Worm (Caenorhabditis elegans) whole organism, L4 larva: ENCODE measurements around the gene F46G10.1.
A peak's percentile ranks its signal among the peaks of the same experiment; 100 is the strongest.

ENCODE experiments used
- F44E2.7 ChIP-seq: fragments of 200-800 bp; sonication (Bioruptor generic); IDR thresholded peaks from 2 replicates; pipeline ENCODE4 v2.1.2; 2022; ENCODE audit warnings: missing genetic modification characterization, missing compliant biosample characterization
- T20F7.1 ChIP-seq: fragments of 200-800 bp; sonication (Bioruptor generic); optimal IDR thresholded peaks from 2 replicates; lab custom pipeline; 2018; ENCODE audit warnings: mild to moderate bottlenecking, missing genetic modification characterization, missing compliant biosample characterization
- T26A8.4 ChIP-seq: fragments of 200-800 bp; sonication (Bioruptor generic); IDR thresholded peaks from 2 replicates; pipeline ENCODE4 v1.3.6; 2022; ENCODE audit warnings: missing genetic modification characterization, missing compliant biosample characterization
- Y5F2A.4 ChIP-seq: fragments of 200-800 bp; sonication (Bioruptor generic); optimal IDR thresholded peaks from 2 replicates; lab custom pipeline; 2018; ENCODE audit warnings: mild to moderate bottlenecking, missing genetic modification characterization, missing compliant biosample characterization
- aha-1 ChIP-seq: fragments of 150-350 bp; peaks from one replicate; lab custom pipeline; 2014; ENCODE audit warnings: missing biosample characterization, missing genetic modification characterization
- ama-1 ChIP-seq: fragments of 150-350 bp; optimal IDR thresholded peaks from 2 replicates; lab custom pipeline; 2014; ENCODE audit warnings: inconsistent platforms, mixed read lengths
- ceh-20 ChIP-seq: fragments of 200-800 bp; sonication (Bioruptor generic); IDR thresholded peaks from 2 replicates; pipeline ENCODE4 v1.3.6; 2022; ENCODE audit warnings: missing genetic modification reagents, missing genetic modification characterization, missing compliant biosample characterization
- ctbp-1 ChIP-seq: fragments of 200-800 bp; sonication (Bioruptor generic); IDR thresholded peaks from 2 replicates; pipeline ENCODE4 v1.3.6; 2022; ENCODE audit warnings: missing genetic modification reagents, missing genetic modification characterization, missing compliant biosample characterization
- daf-16 ChIP-seq, 3 experiments: sonication (generic microtip); optimal IDR thresholded peaks; 2 replicates each; lab custom pipeline; 2016 to 2017; ENCODE audit warnings: missing genetic modification characterization in 3 of 3, missing genetic modification reagents in 3 of 3, mild to moderate bottlenecking in 2 of 3, missing compliant biosample characterization in 2 of 3, missing biosample characterization in 1 of 3, moderate library complexity in 1 of 3
- dmd-6 ChIP-seq: fragments of 200-800 bp; sonication (Bioruptor generic); IDR thresholded peaks from 2 replicates; pipeline ENCODE4 v1.3.6; 2022; ENCODE audit warnings: missing genetic modification reagents, missing genetic modification characterization, missing compliant biosample characterization
- dpl-1 ChIP-seq: fragments of 150-350 bp; optimal IDR thresholded peaks from 2 replicates; lab custom pipeline; 2014; ENCODE audit warnings: missing biosample characterization, missing genetic modification reagents, missing genetic modification characterization
- dve-1 ChIP-seq: sonication (generic microtip); optimal IDR thresholded peaks from 2 replicates; lab custom pipeline; 2017; ENCODE audit warnings: antibody characterized with exemption, mild to moderate bottlenecking, missing genetic modification characterization, missing compliant biosample characterization; ENCODE audit not compliant: insufficient read depth
- gei-8 ChIP-seq: fragments of 200-800 bp; sonication (Bioruptor generic); optimal IDR thresholded peaks from 2 replicates; lab custom pipeline; 2018; ENCODE audit warnings: mild to moderate bottlenecking, missing genetic modification characterization, missing compliant biosample characterization
- hif-1 ChIP-seq, 2 experiments: sonication (generic microtip); optimal IDR thresholded peaks; 2 replicates each; lab custom pipeline; 2016 to 2017; ENCODE audit warnings: missing compliant biosample characterization in 2 of 2, missing genetic modification characterization in 2 of 2, missing genetic modification reagents in 2 of 2, missing genotype in 2 of 2, mild to moderate bottlenecking in 1 of 2
- hlh-11 ChIP-seq: fragments of 200-800 bp; sonication (Bioruptor generic); optimal IDR thresholded peaks from 2 replicates; lab custom pipeline; 2018; ENCODE audit warnings: mild to moderate bottlenecking, missing genetic modification characterization, missing compliant biosample characterization
- hlh-30 ChIP-seq: sonication (generic microtip); optimal IDR thresholded peaks from 2 replicates; lab custom pipeline; 2017; ENCODE audit warnings: antibody characterized with exemption, mild to moderate bottlenecking, missing genetic modification characterization, missing compliant biosample characterization; ENCODE audit not compliant: insufficient read depth
- hmg-1.1 ChIP-seq: fragments of 200-800 bp; sonication (Bioruptor generic); IDR thresholded peaks from 2 replicates; pipeline ENCODE4 v1.3.6; 2022; ENCODE audit warnings: missing genetic modification reagents, missing genetic modification characterization, missing compliant biosample characterization
- lim-7 ChIP-seq: fragments of 200-800 bp; sonication (Bioruptor generic); IDR thresholded peaks from 2 replicates; pipeline ENCODE4 v1.3.6; 2022; ENCODE audit warnings: missing genetic modification characterization, missing compliant biosample characterization
- lin-1 ChIP-seq: fragments of 200-800 bp; sonication (Bioruptor generic); IDR thresholded peaks from 2 replicates; pipeline ENCODE4 v1.3.6; 2022; ENCODE audit warnings: missing genetic modification reagents, missing genetic modification characterization, missing compliant biosample characterization
- lsy-2 ChIP-seq, 2 experiments: fragments of 150-350 bp in 1 of 2; sonication (generic microtip) in 1 of 2; optimal IDR thresholded peaks; 2 replicates each; lab custom pipeline; 2014 to 2017; ENCODE audit warnings: missing biosample characterization in 2 of 2, missing genetic modification characterization in 2 of 2
- mdl-1 ChIP-seq, 2 experiments: fragments of 150-350 bp in 1 of 2; sonication (generic microtip) in 1 of 2; optimal IDR thresholded peaks; 2 replicates each; lab custom pipeline; 2014 to 2017; ENCODE audit warnings: missing biosample characterization in 2 of 2, missing genetic modification characterization in 2 of 2
- mdt-29 ChIP-seq: fragments of 200-800 bp; sonication (Bioruptor generic); IDR thresholded peaks from 2 replicates; pipeline ENCODE4 v1.3.6; 2022; ENCODE audit warnings: missing genetic modification reagents, missing genetic modification characterization, missing compliant biosample characterization
- mep-1 ChIP-seq: fragments of 150-350 bp; sonication (generic microtip); optimal IDR thresholded peaks from 3 replicates; lab custom pipeline; 2014; ENCODE audit warnings: missing biosample characterization, missing genetic modification characterization
- mes-2 ChIP-seq: sonication (generic microtip); optimal IDR thresholded peaks from 2 replicates; lab custom pipeline; 2016; ENCODE audit warnings: missing genotype, mild to moderate bottlenecking, missing genetic modification characterization, missing compliant biosample characterization; ENCODE audit not compliant: poor library complexity, severe bottlenecking
- mxl-2 ChIP-seq: fragments of 200-800 bp; sonication (Bioruptor generic); conservative IDR thresholded peaks from 2 replicates; pipeline ENCODE4 v1.3.6; 2022; ENCODE audit warnings: missing genetic modification reagents, missing genetic modification characterization, missing compliant biosample characterization
- mxl-3 ChIP-seq: fragments of 200-800 bp; sonication (Bioruptor generic); optimal IDR thresholded peaks from 2 replicates; lab custom pipeline; 2018; ENCODE audit warnings: mild to moderate bottlenecking, missing genetic modification characterization, missing compliant biosample characterization
- nhr-10 ChIP-seq: fragments of 150-350 bp; optimal IDR thresholded peaks from 2 replicates; lab custom pipeline; 2014; ENCODE audit warnings: missing biosample characterization, missing genetic modification characterization
- nhr-11 ChIP-seq: fragments of 150-350 bp; optimal IDR thresholded peaks from 2 replicates; lab custom pipeline; 2014; ENCODE audit warnings: missing biosample characterization, missing genetic modification characterization
- nhr-25 ChIP-seq: sonication (generic microtip); optimal IDR thresholded peaks from 2 replicates; lab custom pipeline; 2017; ENCODE audit warnings: missing genetic modification characterization, mild to moderate bottlenecking, missing compliant biosample characterization, antibody characterized with exemption, moderate library complexity, borderline replicate concordance; ENCODE audit not compliant: insufficient read depth
- nhr-28 ChIP-seq: fragments of 150-350 bp; optimal IDR thresholded peaks from 2 replicates; lab custom pipeline; 2014; ENCODE audit warnings: missing biosample characterization, missing genetic modification characterization
- nhr-41 ChIP-seq: fragments of 200-800 bp; sonication (Bioruptor generic); IDR thresholded peaks from 2 replicates; pipeline ENCODE4 v1.3.6; 2022; ENCODE audit warnings: missing genetic modification reagents, missing genetic modification characterization, missing compliant biosample characterization
- nhr-48 ChIP-seq: sonication (generic microtip); optimal IDR thresholded peaks from 2 replicates; lab custom pipeline; 2016; ENCODE audit warnings: mild to moderate bottlenecking, missing genetic modification characterization, missing compliant biosample characterization
- nhr-6 ChIP-seq: fragments of 150-350 bp; optimal IDR thresholded peaks from 2 replicates; lab custom pipeline; 2014; ENCODE audit warnings: missing biosample characterization, missing genetic modification characterization
- nhr-76 ChIP-seq: fragments of 150-350 bp; optimal IDR thresholded peaks from 2 replicates; lab custom pipeline; 2014; ENCODE audit warnings: missing biosample characterization, missing genetic modification characterization
- nhr-77 ChIP-seq: fragments of 150-350 bp; optimal IDR thresholded peaks from 2 replicates; lab custom pipeline; 2014; ENCODE audit warnings: missing biosample characterization, missing genetic modification characterization
- sdz-12 ChIP-seq: fragments of 200-800 bp; sonication (Bioruptor generic); optimal IDR thresholded peaks from 2 replicates; lab custom pipeline; 2018; ENCODE audit warnings: mild to moderate bottlenecking, missing genetic modification characterization, missing compliant biosample characterization
- snpc-4 ChIP-seq: fragments of 150-350 bp; optimal IDR thresholded peaks from 2 replicates; lab custom pipeline; 2014; ENCODE audit warnings: missing biosample characterization, missing genetic modification characterization
- tra-1 ChIP-seq: fragments of 200-800 bp; sonication (Bioruptor generic); IDR thresholded peaks from 2 replicates; pipeline ENCODE4 v1.3.6; 2022; ENCODE audit warnings: missing genetic modification reagents, missing genetic modification characterization, missing compliant biosample characterization
- unc-39 ChIP-seq: sonication (generic microtip); optimal IDR thresholded peaks from 2 replicates; lab custom pipeline; 2017; ENCODE audit warnings: missing biosample characterization, missing genetic modification characterization
- unc-62 ChIP-seq, 3 experiments: fragments of 150-350 bp in 1 of 3; sonication (generic microtip); optimal IDR thresholded peaks in 2 of 3; peaks in 1 of 3; 1 replicate in 1 of 3; 2 replicates in 2 of 3; lab custom pipeline; 2014 to 2017; ENCODE audit warnings: missing biosample characterization in 3 of 3, missing genetic modification characterization in 3 of 3, missing genetic modification reagents in 3 of 3, missing genotype in 1 of 3
- zfp-3 ChIP-seq: fragments of 200-800 bp; sonication (Bioruptor generic); conservative IDR thresholded peaks from 2 replicates; pipeline ENCODE4 v1.3.6; 2022; ENCODE audit warnings: missing genetic modification reagents, missing genetic modification characterization, missing compliant biosample characterization
- zip-11 ChIP-seq: fragments of 200-800 bp; sonication (Bioruptor generic); IDR thresholded peaks from 2 replicates; pipeline ENCODE4 v1.3.6; 2022; ENCODE audit warnings: missing genetic modification characterization, missing compliant biosample characterization
- ztf-7 ChIP-seq: fragments of 150-350 bp; optimal IDR thresholded peaks from 2 replicates; lab custom pipeline; 2014; ENCODE audit warnings: missing biosample characterization, missing genetic modification characterization

Gene F46G10.1

ce11 chrX:13356469-13356868, 44.9 kb upstream of the F46G10.1 start (continued):
- peak; percentile 88 for TF ChIP-seq tra-1 (GFP tag; lab: Robert Waterston, UW)
- TF ChIP-seq hlh-30 (tag; lab: Kevin White, UChicago): peak; percentile 84
- peak; percentile 77; the same call in 1 of the 2 replicates for TF ChIP-seq mxl-2 (GFP tag; lab: Robert Waterston, UW)
- 0 out of 2 replicates have a peak, but pooled peaks have one; percentile 60 for TF ChIP-seq mdt-29 (GFP tag; lab: Robert Waterston, UW)
- peak; percentile 14 for TF ChIP-seq nhr-6
- TF ChIP-seq ceh-20: peak; percentile 76
- peak; percentile 90 for TF ChIP-seq lin-1 (GFP tag; lab: Robert Waterston, UW)
- TF ChIP-seq zfp-3: 0 out of 2 replicates have a peak, but pooled peaks have one; percentile 32
- TF ChIP-seq aha-1 (tag; lab: Kevin White, UChicago): peak; percentile 100
- TF ChIP-seq mdl-1 (tag; optimal IDR thresholded peaks at IDR 0.05; lab: Kevin White, UChicago): peak; percentile 89 to 92
- TF ChIP-seq Y5F2A.4 (GFP tag; lab: Kevin White, UChicago): no peak
- TF ChIP-seq daf-16 (GFP tag; optimal IDR thresholded peaks at IDR 0.05; lab: Kevin White, UChicago): no peak
- peak; percentile 35 for TF ChIP-seq daf-16 (tag; optimal IDR thresholded peaks at IDR 0.05; lab: Kevin White, UChicago)
- TF ChIP-seq nhr-25 (tag; lab: Kevin White, UChicago): peak; percentile 83
- TF ChIP-seq T20F7.1 (GFP tag; lab: Kevin White, UChicago): no peak
- TF ChIP-seq nhr-41 (GFP tag; lab: Robert Waterston, UW): no peak
- TF ChIP-seq dmd-6 (GFP tag; lab: Robert Waterston, UW): peak; percentile 98
- no peak for TF ChIP-seq sdz-12 (GFP tag; lab: Kevin White, UChicago)
- TF ChIP-seq nhr-48: peak; percentile 98
- TF ChIP-seq T26A8.4 (GFP tag; lab: Robert Waterston, UW): 0 out of 2 replicates have a peak, but pooled peaks have one; percentile 40
- TF ChIP-seq nhr-11 (tag; lab: Kevin White, UChicago): peak; percentile 70
- no peak for TF ChIP-seq unc-39 (tag; lab: Kevin White, UChicago)
- 0 out of 2 replicates have a peak, but pooled peaks have one; percentile 41 for TF ChIP-seq hmg-1.1 (GFP tag; lab: Robert Waterston, UW)
- TF ChIP-seq hlh-11: peak; percentile 94
- no peak for TF ChIP-seq dpl-1 (GFP tag; lab: Kevin White, UChicago)
- TF ChIP-seq hif-1 (tag; optimal IDR thresholded peaks at IDR 0.05; lab: Kevin White, UChicago): peak in 1 of 2 experiments; percentile 82
- TF ChIP-seq, all 104 proteins: peak for 32

DNA sequence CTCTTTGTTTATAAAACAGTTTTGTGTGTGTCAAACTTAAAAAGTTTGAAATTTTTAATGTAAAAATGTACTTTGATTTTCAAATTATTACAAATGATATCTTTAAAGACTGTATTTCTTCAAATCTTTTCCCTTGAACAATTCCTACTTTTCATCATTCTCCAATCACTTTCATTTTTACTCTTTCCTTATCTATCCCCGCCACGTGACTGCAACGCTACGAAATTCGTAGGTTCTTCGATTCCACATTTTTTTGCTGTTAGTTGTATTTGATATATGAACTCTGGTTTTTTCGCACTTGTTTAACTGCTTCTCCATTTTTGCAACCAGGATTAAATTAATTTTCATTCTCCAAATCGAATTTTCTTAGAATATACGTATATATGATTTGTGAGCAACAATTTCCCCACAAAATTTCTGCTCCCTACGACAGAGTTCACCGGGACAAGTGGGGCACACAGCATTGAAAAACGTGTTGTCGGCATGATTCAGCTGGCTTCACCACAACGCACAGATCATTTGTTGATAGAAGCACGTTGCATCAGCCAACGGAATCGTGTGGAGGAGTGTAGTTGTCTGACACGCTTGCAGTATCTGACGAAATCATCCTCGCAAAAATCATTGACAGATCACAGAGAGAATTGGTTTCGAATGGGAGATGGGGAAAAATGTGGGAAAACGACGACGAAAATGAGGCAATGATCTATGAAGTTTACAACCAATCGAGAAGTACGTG, 43.3 kb upstream of the F46G10.1 start:
- no peak for TF ChIP-seq zip-11
- TF ChIP-seq unc-62 (GFP tag; optimal IDR thresholded peaks at IDR 0.05 in 1 of 2; lab: Kevin White, UChicago): peak in 1 of 2 experiments; percentile 89
- TF ChIP-seq unc-62 (tag; optimal IDR thresholded peaks at IDR 0.05; lab: Kevin White, UChicago): no peak
- peak; percentile 98 for TF ChIP-seq aha-1 (tag; lab: Kevin White, UChicago)
- TF ChIP-seq hif-1 (tag; optimal IDR thresholded peaks at IDR 0.05; lab: Kevin White, UChicago): peak in 1 of 2 experiments; percentile 78
- no peak for TF ChIP-seq nhr-10 (tag; lab: Kevin White, UChicago)
- TF ChIP-seq mxl-2 (GFP tag; lab: Robert Waterston, UW): peak; percentile 62; the same call in 1 of the 2 replicates
- TF ChIP-seq hlh-11: peak; percentile 80
- no peak for TF ChIP-seq F44E2.7 (GFP tag; lab: Robert Waterston, UW)
- TF ChIP-seq unc-39 (tag; lab: Kevin White, UChicago): no peak
- peak; percentile 86 for TF ChIP-seq dmd-6 (GFP tag; lab: Robert Waterston, UW)
- TF ChIP-seq mep-1 (tag; lab: Kevin White, UChicago): peak; percentile 43
- TF ChIP-seq gei-8 (GFP tag; lab: Kevin White, UChicago): peak; percentile 74
- TF ChIP-seq ama-1: peak; percentile 26
- TF ChIP-seq mes-2 (tag; lab: Kevin White, UChicago): peak; percentile 23
- TF ChIP-seq snpc-4 (tag; lab: Kevin White, UChicago): no peak
- peak; percentile 100 for TF ChIP-seq mxl-3 (GFP tag; lab: Kevin White, UChicago)
- TF ChIP-seq ctbp-1 (GFP tag; lab: Robert Waterston, UW): no peak
- TF ChIP-seq mdl-1 (tag; optimal IDR thresholded peaks at IDR 0.05; lab: Kevin White, UChicago): peak in 1 of 2 experiments; percentile 57
- TF ChIP-seq daf-16 (GFP tag; optimal IDR thresholded peaks at IDR 0.05; lab: Kevin White, UChicago): peak in 1 of 2 experiments; percentile 21
- peak; percentile 61 for TF ChIP-seq daf-16 (tag; optimal IDR thresholded peaks at IDR 0.05; lab: Kevin White, UChicago)
- TF ChIP-seq nhr-77: peak; percentile 11
- no peak for TF ChIP-seq nhr-76 (tag; lab: Kevin White, UChicago)
- TF ChIP-seq T20F7.1 (GFP tag; lab: Kevin White, UChicago): peak; percentile 9
- peak; percentile 68 for TF ChIP-seq ztf-7 (tag; lab: Kevin White, UChicago)
- TF ChIP-seq tra-1 (GFP tag; lab: Robert Waterston, UW): peak; percentile 32; the same call in 1 of the 2 replicates
- no peak for TF ChIP-seq dpl-1 (GFP tag; lab: Kevin White, UChicago)
- no peak for TF ChIP-seq mdt-29 (GFP tag; lab: Robert Waterston, UW)
- TF ChIP-seq nhr-48: peak; percentile 94
- peak; percentile 73 for TF ChIP-seq dve-1 (tag; lab: Kevin White, UChicago)
- TF ChIP-seq lim-7 (GFP tag; lab: Robert Waterston, UW): no peak
- peak; percentile 84 for TF ChIP-seq nhr-28
- TF ChIP-seq lsy-2 (tag; optimal IDR thresholded peaks at IDR 0.05; lab: Kevin White, UChicago): peak in 1 of 2 experiments; percentile 27
- TF ChIP-seq nhr-11 (tag; lab: Kevin White, UChicago): peak; percentile 90
